Fruit fly (Drosophila melanogaster): ENCODE results near the gene CG8001.

- no peak for TF ChIP-seq cas (GFP tag; IDR thresholded peaks at IDR 0.05)
- peak; percentile 11 for TF ChIP-seq NK7.1 (GFP tag; optimal IDR thresholded peaks at IDR 0.05)
- TF ChIP-seq aop (GFP tag; IDR thresholded peaks at IDR 0.05): no peak
- TF ChIP-seq CG31441 (GFP tag; IDR thresholded peaks at IDR 0.05): peak; percentile 79
- no peak for TF ChIP-seq Hsf (GFP tag; optimal IDR thresholded peaks at IDR 0.05)
- TF ChIP-seq ERR (GFP tag; optimal IDR thresholded peaks at IDR 0.05): no peak
- TF ChIP-seq h (optimal IDR thresholded peaks at IDR 0.05): no peak
- TF ChIP-seq dmrt11E (tag; optimal IDR thresholded peaks at IDR 0.05): no peak
- peak; percentile 68 for TF ChIP-seq Ets97D (GFP tag; optimal IDR thresholded peaks at IDR 0.05)
- TF ChIP-seq CTCF (GFP tag; optimal IDR thresholded peaks at IDR 0.05): no peak
- TF ChIP-seq CG7271 (tag; optimal IDR thresholded peaks at IDR 0.05): no peak
- TF ChIP-seq CG1602 (GFP tag; optimal IDR thresholded peaks at IDR 0.05): no peak
Measured at dm6 chr3L:1730873-1731272, 25.1 kb upstream of the CG8001 start, which contains the start of gene drpr.
